Worm (Caenorhabditis elegans) whole organism, mixed stage, embryonic: Measurements from ENCODE around the gene ZK355.8.

Source experiments
- M03D4.4 ChIP-seq: sonication (generic microtip); optimal IDR thresholded peaks from 2 replicates; lab custom pipeline; 2017; ENCODE audit warnings: mild to moderate bottlenecking, missing genetic modification characterization, missing compliant biosample characterization
- bed-3 ChIP-seq: fragments of 200-800 bp; sonication (Bioruptor generic); optimal IDR thresholded peaks from 3 replicates; lab custom pipeline; 2018; ENCODE audit warnings: mild to moderate bottlenecking, missing genetic modification characterization, moderate library complexity, missing compliant biosample characterization
- blmp-1 ChIP-seq: fragments of 150-350 bp; optimal IDR thresholded peaks from 2 replicates; lab custom pipeline; 2014; ENCODE audit warnings: missing biosample characterization, missing genetic modification characterization
- ceh-39 ChIP-seq: fragments of 150-350 bp; optimal IDR thresholded peaks from 2 replicates; lab custom pipeline; 2014; ENCODE audit warnings: missing biosample characterization, missing genetic modification characterization
- ceh-43 ChIP-seq: fragments of 200-800 bp; sonication (Bioruptor generic); optimal IDR thresholded peaks from 2 replicates; lab custom pipeline; 2018; ENCODE audit warnings: mild to moderate bottlenecking, missing genetic modification characterization, moderate library complexity, missing compliant biosample characterization
- ceh-83 ChIP-seq: fragments of 200-800 bp; sonication (Bioruptor generic); optimal IDR thresholded peaks from 2 replicates; lab custom pipeline; 2018; ENCODE audit warnings: mild to moderate bottlenecking, missing genetic modification characterization, missing compliant biosample characterization
- ces-1 ChIP-seq: fragments of 150-350 bp; optimal IDR thresholded peaks from 2 replicates; lab custom pipeline; 2014; ENCODE audit warnings: missing biosample characterization, missing genetic modification reagents, missing genetic modification characterization
- cnd-1 ChIP-seq: fragments of 200-800 bp; sonication (Bioruptor generic); optimal IDR thresholded peaks from 2 replicates; lab custom pipeline; 2018; ENCODE audit warnings: mild to moderate bottlenecking, missing genetic modification characterization, missing compliant biosample characterization
- drap-1 ChIP-seq: fragments of 200-800 bp; sonication (Bioruptor generic); optimal IDR thresholded peaks from 3 replicates; lab custom pipeline; 2018; ENCODE audit warnings: mild to moderate bottlenecking, missing genetic modification characterization, missing compliant biosample characterization
- elt-1 ChIP-seq: sonication (generic microtip); optimal IDR thresholded peaks from 2 replicates; lab custom pipeline; 2017; ENCODE audit warnings: missing genetic modification characterization, mild to moderate bottlenecking, missing compliant biosample characterization, antibody characterized with exemption, moderate library complexity, borderline replicate concordance; ENCODE audit not compliant: insufficient read depth
- elt-3 ChIP-seq: fragments of 150-350 bp; optimal IDR thresholded peaks from 2 replicates; lab custom pipeline; 2014; ENCODE audit warnings: missing biosample characterization, missing genetic modification characterization
- flh-1 ChIP-seq: fragments of 200-800 bp; sonication (Bioruptor generic); optimal IDR thresholded peaks from 2 replicates; lab custom pipeline; 2018; ENCODE audit warnings: mild to moderate bottlenecking, missing genetic modification characterization, moderate library complexity, missing compliant biosample characterization
- ham-2 ChIP-seq: fragments of 200-800 bp; sonication (Bioruptor generic); optimal IDR thresholded peaks from 2 replicates; lab custom pipeline; 2018; ENCODE audit warnings: mild to moderate bottlenecking, missing genetic modification characterization, missing compliant biosample characterization
- hlh-1 ChIP-seq: fragments of 150-350 bp; optimal IDR thresholded peaks from 2 replicates; lab custom pipeline; 2014; ENCODE audit warnings: missing biosample characterization, missing genetic modification reagents, missing genetic modification characterization
- lin-13 ChIP-seq: fragments of 150-350 bp; optimal IDR thresholded peaks from 2 replicates; lab custom pipeline; 2014; ENCODE audit warnings: missing biosample characterization, missing genetic modification characterization
- lin-32 ChIP-seq: fragments of 200-800 bp; sonication (Bioruptor generic); optimal IDR thresholded peaks from 2 replicates; lab custom pipeline; 2018; ENCODE audit warnings: mild to moderate bottlenecking, missing genetic modification characterization, missing compliant biosample characterization
- lsy-2 ChIP-seq: fragments of 150-350 bp; optimal IDR thresholded peaks from 2 replicates; lab custom pipeline; 2014; ENCODE audit warnings: missing biosample characterization, missing genetic modification characterization
- mab-5 ChIP-seq: fragments of 150-350 bp; optimal IDR thresholded peaks from 2 replicates; lab custom pipeline; 2014; ENCODE audit warnings: missing biosample characterization, missing genetic modification characterization
- mep-1 ChIP-seq: fragments of 150-350 bp; optimal IDR thresholded peaks from 2 replicates; lab custom pipeline; 2017; ENCODE audit warnings: missing biosample characterization, missing genetic modification reagents, missing genetic modification characterization, inconsistent platforms
- mls-2 ChIP-seq: sonication (generic microtip); optimal IDR thresholded peaks from 2 replicates; lab custom pipeline; 2016; ENCODE audit warnings: mild to moderate bottlenecking, missing genetic modification characterization, moderate library complexity, missing compliant biosample characterization
- nhr-12 ChIP-seq: fragments of 150-350 bp; optimal IDR thresholded peaks from 2 replicates; lab custom pipeline; 2014; ENCODE audit warnings: missing biosample characterization, missing genetic modification characterization
- nhr-2 ChIP-seq: fragments of 150-350 bp; optimal IDR thresholded peaks from 2 replicates; lab custom pipeline; 2014; ENCODE audit warnings: missing biosample characterization, missing genetic modification characterization
- nhr-237 ChIP-seq: fragments of 150-350 bp; optimal IDR thresholded peaks from 2 replicates; lab custom pipeline; 2014; ENCODE audit warnings: missing biosample characterization, missing genetic modification characterization
- nhr-28 ChIP-seq: fragments of 150-350 bp; optimal IDR thresholded peaks from 2 replicates; lab custom pipeline; 2014; ENCODE audit warnings: missing biosample characterization, missing genetic modification characterization
- nhr-76 ChIP-seq: sonication (generic microtip); optimal IDR thresholded peaks from 2 replicates; lab custom pipeline; 2017; ENCODE audit warnings: missing biosample characterization, missing genetic modification characterization
- pha-4 ChIP-seq: fragments of 150-350 bp; optimal IDR thresholded peaks from 2 replicates; lab custom pipeline; 2018; ENCODE audit warnings: missing biosample characterization, missing genetic modification reagents, missing genetic modification characterization
- sem-2 ChIP-seq: fragments of 200-800 bp; sonication (Bioruptor generic); optimal IDR thresholded peaks from 2 replicates; lab custom pipeline; 2018; ENCODE audit warnings: mild to moderate bottlenecking, missing genetic modification characterization, missing compliant biosample characterization
- snpc-4 ChIP-seq: fragments of 150-350 bp; optimal IDR thresholded peaks from 2 replicates; lab custom pipeline; 2014; ENCODE audit warnings: missing biosample characterization, missing genetic modification characterization
- sptf-1 ChIP-seq: sonication (generic microtip); optimal IDR thresholded peaks from 2 replicates; lab custom pipeline; 2017; ENCODE audit warnings: mild to moderate bottlenecking, missing genetic modification characterization, moderate library complexity, missing compliant biosample characterization
- tbx-8 ChIP-seq: fragments of 200-800 bp; sonication (Bioruptor generic); optimal IDR thresholded peaks from 2 replicates; lab custom pipeline; 2018; ENCODE audit warnings: mild to moderate bottlenecking, missing genetic modification characterization, moderate library complexity, missing compliant biosample characterization
- unc-120 ChIP-seq: sonication (generic microtip); optimal IDR thresholded peaks from 2 replicates; lab custom pipeline; 2017; ENCODE audit warnings: missing genetic modification characterization, missing compliant biosample characterization; ENCODE audit not compliant: poor library complexity, severe bottlenecking
- unc-39 ChIP-seq: fragments of 150-350 bp; optimal IDR thresholded peaks from 2 replicates; lab custom pipeline; 2014; ENCODE audit warnings: missing biosample characterization, missing genetic modification characterization
- unc-62 ChIP-seq: fragments of 150-350 bp; optimal IDR thresholded peaks from 2 replicates; lab custom pipeline; 2014; ENCODE audit warnings: missing biosample characterization, missing genetic modification reagents, missing genetic modification characterization
- zip-8 ChIP-seq: fragments of 150-350 bp; optimal IDR thresholded peaks from 2 replicates; lab custom pipeline; 2014; ENCODE audit warnings: missing biosample characterization, missing genetic modification characterization
- ztf-11 ChIP-seq: fragments of 150-350 bp; optimal IDR thresholded peaks from 2 replicates; lab custom pipeline; 2014; ENCODE audit warnings: missing biosample characterization, missing genetic modification characterization

The ZK355.8 gene

ce11 chrII:2973940-2974402 is 46.4 kb downstream of the ZK355.8 start:
- no peak for TF ChIP-seq nhr-2 (tag; lab: Kevin White, UChicago)
- no peak for TF ChIP-seq nhr-76 (tag; lab: Kevin White, UChicago)
- TF ChIP-seq flh-1 (GFP tag; lab: Kevin White, UChicago), result peak; percentile 15
- peak; percentile 83 for TF ChIP-seq ces-1 (GFP tag; lab: Kevin White, UChicago)
- TF ChIP-seq pha-4 (tag; lab: Kevin White, UChicago), result peak; percentile 82
- peak; percentile 26 for TF ChIP-seq hlh-1
- TF ChIP-seq unc-62 (GFP tag; lab: Kevin White, UChicago), result peak; percentile 51
- no peak for TF ChIP-seq nhr-28 (tag; lab: Kevin White, UChicago)
- TF ChIP-seq lin-13 (tag; lab: Kevin White, UChicago), result no peak
- TF ChIP-seq ceh-39 (tag; lab: Kevin White, UChicago), result no peak
- TF ChIP-seq mep-1 (tag; lab: Kevin White, UChicago), result peak; percentile 60
- no peak for TF ChIP-seq elt-1 (tag; lab: Kevin White, UChicago)
- TF ChIP-seq ceh-43 (GFP tag; lab: Kevin White, UChicago), result no peak
- no peak for TF ChIP-seq cnd-1 (tag; lab: Kevin White, UChicago)
- TF ChIP-seq sptf-1 (tag; lab: Kevin White, UChicago), result peak; percentile 69
- peak; percentile 56 for TF ChIP-seq M03D4.4 (tag; lab: Kevin White, UChicago)
- peak; percentile 49 for TF ChIP-seq bed-3
- peak; percentile 54 for TF ChIP-seq ztf-11 (tag; lab: Kevin White, UChicago)
- no peak for TF ChIP-seq drap-1 (GFP tag; lab: Kevin White, UChicago)
- TF ChIP-seq ham-2 (GFP tag; lab: Kevin White, UChicago), result peak; percentile 68
- TF ChIP-seq ceh-83, result no peak
- no peak for TF ChIP-seq snpc-4 (tag; lab: Kevin White, UChicago)
- no peak for TF ChIP-seq nhr-12 (tag; lab: Kevin White, UChicago)
- no peak for TF ChIP-seq unc-39 (tag; lab: Kevin White, UChicago)
- TF ChIP-seq zip-8, result no peak
- TF ChIP-seq tbx-8 (GFP tag; lab: Kevin White, UChicago), result no peak
- TF ChIP-seq elt-3 (tag; lab: Kevin White, UChicago), result peak; percentile 74
- peak; percentile 48 for TF ChIP-seq blmp-1 (tag; lab: Kevin White, UChicago)
- TF ChIP-seq sem-2, result no peak
- TF ChIP-seq lin-32 (GFP tag; lab: Kevin White, UChicago), result no peak
- TF ChIP-seq unc-120 (tag; lab: Kevin White, UChicago), result peak; percentile 50
- TF ChIP-seq mab-5, result no peak
- peak; percentile 43 for TF ChIP-seq lsy-2
- TF ChIP-seq mls-2 (tag; lab: Kevin White, UChicago), result peak; percentile 62
- TF ChIP-seq nhr-237 (tag; lab: Kevin White, UChicago), result peak; percentile 82

- TF ChIP-seq elt-1 (tag; lab: Kevin White, UChicago) (no peak), zip-8 (peak; percentile 87), sptf-1 (tag; lab: Kevin White, UChicago) (no peak)
Observed at ce11 chrII:2975561-2976230, 48.1 kb downstream of the ZK355.8 start.

- TF ChIP-seq cnd-1 (tag; lab: Kevin White, UChicago) (no peak), lsy-2 (no peak), sptf-1 (tag; lab: Kevin White, UChicago) (peak; percentile 8), nhr-76 (tag; lab: Kevin White, UChicago) (no peak)
Observed at ce11 chrII:2976597-2976996, 49.0 kb downstream of the ZK355.8 start, which contains the start of gene nhr-88. TSS of gene nhr-88 (plus strand) at chrII:2976639.

- no peak for TF ChIP-seq zip-8
- no peak for TF ChIP-seq unc-39 (tag; lab: Kevin White, UChicago)
- no peak for TF ChIP-seq sem-2
- no peak for TF ChIP-seq ham-2 (GFP tag; lab: Kevin White, UChicago)
- no peak for TF ChIP-seq blmp-1 (tag; lab: Kevin White, UChicago)
- TF ChIP-seq unc-62 (GFP tag; lab: Kevin White, UChicago), result no peak
- TF ChIP-seq elt-3 (tag; lab: Kevin White, UChicago), result no peak
- no peak for TF ChIP-seq ces-1 (GFP tag; lab: Kevin White, UChicago)
- no peak for TF ChIP-seq hlh-1
- no peak for TF ChIP-seq lin-32 (GFP tag; lab: Kevin White, UChicago)
- TF ChIP-seq mep-1 (tag; lab: Kevin White, UChicago), result no peak
- no peak for TF ChIP-seq snpc-4 (tag; lab: Kevin White, UChicago)
Observed at ce11 chrII:2977652-2978051, 50.0 kb downstream of the ZK355.8 start.
